Worm (Caenorhabditis elegans) whole organism, early embryonic: ENCODE results near the gene pqn-22.

ENCODE experiments used
- B0310.2 ChIP-seq: sonication (generic microtip); optimal IDR thresholded peaks from 2 replicates; lab custom pipeline; 2016; ENCODE audit warnings: mild to moderate bottlenecking, missing genetic modification characterization, missing compliant biosample characterization
- F13C5.2 ChIP-seq: sonication (generic microtip); optimal IDR thresholded peaks from 2 replicates; lab custom pipeline; 2017; ENCODE audit warnings: mild to moderate bottlenecking, missing genetic modification characterization, inconsistent platforms, missing compliant biosample characterization
- aly-1 ChIP-seq: sonication (generic microtip); optimal IDR thresholded peaks from 2 replicates; lab custom pipeline; 2016; ENCODE audit warnings: missing genetic modification characterization, missing compliant biosample characterization
- ama-1 ChIP-seq: fragments of 150-350 bp; optimal IDR thresholded peaks from 2 replicates; lab custom pipeline; 2014
- ceh-13 ChIP-seq: fragments of 200-800 bp; sonication (Bioruptor generic); optimal IDR thresholded peaks from 2 replicates; lab custom pipeline; 2018; ENCODE audit warnings: mild to moderate bottlenecking, missing genetic modification characterization, missing compliant biosample characterization
- ceh-36 ChIP-seq: sonication (generic microtip); optimal IDR thresholded peaks from 2 replicates; lab custom pipeline; 2016; ENCODE audit warnings: missing genetic modification characterization, inconsistent platforms, missing compliant biosample characterization
- ets-7 ChIP-seq: sonication (generic microtip); optimal IDR thresholded peaks from 2 replicates; lab custom pipeline; 2016; ENCODE audit warnings: missing genotype, missing genetic modification characterization, missing compliant biosample characterization
- flt-1 ChIP-seq: fragments of 200-800 bp; sonication (Bioruptor generic); IDR thresholded peaks from 2 replicates; pipeline ENCODE4 v1.3.6; 2022; ENCODE audit warnings: missing genetic modification characterization, missing compliant biosample characterization
- hmbx-1 ChIP-seq: sonication (generic microtip); optimal IDR thresholded peaks from 2 replicates; lab custom pipeline; 2016; ENCODE audit warnings: mild to moderate bottlenecking, missing genetic modification characterization, missing compliant biosample characterization
- hmg-4 ChIP-seq: fragments of 200-800 bp; sonication (Bioruptor generic); optimal IDR thresholded peaks from 2 replicates; lab custom pipeline; 2018; ENCODE audit warnings: mild to moderate bottlenecking, missing genetic modification characterization, missing compliant biosample characterization
- hnd-1 ChIP-seq: sonication (generic microtip); optimal IDR thresholded peaks from 2 replicates; lab custom pipeline; 2016; ENCODE audit warnings: missing genetic modification characterization, missing compliant biosample characterization
- pes-1 ChIP-seq: fragments of 200-800 bp; sonication (Bioruptor generic); IDR thresholded peaks from 2 replicates; pipeline ENCODE4 v1.3.6; 2022; ENCODE audit warnings: missing genetic modification reagents, missing genetic modification characterization, missing compliant biosample characterization
- scrt-1 ChIP-seq: fragments of 200-800 bp; sonication (Bioruptor generic); IDR thresholded peaks from 2 replicates; pipeline ENCODE4 v1.3.6; 2022; ENCODE audit warnings: missing genetic modification characterization, missing compliant biosample characterization
- sea-1 ChIP-seq: fragments of 200-800 bp; sonication (Bioruptor generic); conservative IDR thresholded peaks from 2 replicates; pipeline ENCODE4 v1.3.6; 2022; ENCODE audit warnings: missing genetic modification characterization, missing compliant biosample characterization
- tbx-11 ChIP-seq: fragments of 200-800 bp; sonication (Bioruptor generic); IDR thresholded peaks from 2 replicates; pipeline ENCODE4 v1.3.6; 2022; ENCODE audit warnings: missing genetic modification characterization, missing compliant biosample characterization
- tbx-37 ChIP-seq: fragments of 200-800 bp; sonication (Bioruptor generic); conservative IDR thresholded peaks from 2 replicates; pipeline ENCODE4 v1.3.6; 2022; ENCODE audit warnings: missing genetic modification reagents, missing genetic modification characterization, missing compliant biosample characterization
- tra-4 ChIP-seq: sonication (generic microtip); optimal IDR thresholded peaks from 2 replicates; lab custom pipeline; 2017; ENCODE audit warnings: missing genetic modification characterization, missing compliant biosample characterization

The pqn-22 gene

ce11 chrIV:6047164-6047727 is 13.8 kb upstream of the pqn-22 start:
- TF ChIP-seq tra-4 (tag; lab: Kevin White, UChicago) (no peak), hmbx-1 (tag; lab: Kevin White, UChicago) (no peak), ceh-13 (no peak), tbx-11 (GFP tag; lab: Robert Waterston, UW) (no peak), F13C5.2 (tag; lab: Kevin White, UChicago) (no peak), hmg-4 (GFP tag; lab: Kevin White, UChicago) (no peak)

ce11 chrIV:6040676-6041075 is 7.2 kb upstream of the pqn-22 start, which contains the start of gene kcc-2:
kcc-2 (plus strand) TSS chrIV:6040976.
- no peak for TF ChIP-seq tbx-11 (GFP tag; lab: Robert Waterston, UW)
- TF ChIP-seq pes-1 (GFP tag; lab: Robert Waterston, UW), result no peak
- TF ChIP-seq hmbx-1 (tag; lab: Kevin White, UChicago), result no peak
- TF ChIP-seq aly-1, result no peak
- no peak for TF ChIP-seq ets-7 (tag; lab: Kevin White, UChicago)
- no peak for TF ChIP-seq hnd-1 (tag; lab: Kevin White, UChicago)
- no peak for TF ChIP-seq flt-1 (GFP tag; lab: Robert Waterston, UW)
- TF ChIP-seq tbx-37, result no peak
- no peak for TF ChIP-seq tra-4 (tag; lab: Kevin White, UChicago)
- no peak for TF ChIP-seq B0310.2
- TF ChIP-seq ceh-13, result no peak
- TF ChIP-seq scrt-1, result no peak
- no peak for TF ChIP-seq ceh-36
- TF ChIP-seq sea-1 (GFP tag; lab: Robert Waterston, UW), result no peak
- no peak for TF ChIP-seq ama-1 (lab: Kevin White, UChicago)
- TF ChIP-seq hmg-4 (GFP tag; lab: Kevin White, UChicago), result no peak
- no peak for TF ChIP-seq F13C5.2 (tag; lab: Kevin White, UChicago)

- TF ChIP-seq tra-4 (tag; lab: Kevin White, UChicago) (no peak), hnd-1 (tag; lab: Kevin White, UChicago) (no peak), B0310.2 (no peak), sea-1 (GFP tag; lab: Robert Waterston, UW) (no peak), ets-7 (tag; lab: Kevin White, UChicago) (no peak), hmbx-1 (tag; lab: Kevin White, UChicago) (no peak), flt-1 (GFP tag; lab: Robert Waterston, UW) (no peak), tbx-11 (GFP tag; lab: Robert Waterston, UW) (no peak), F13C5.2 (tag; lab: Kevin White, UChicago) (no peak), ama-1 (lab: Kevin White, UChicago) (no peak), tbx-37 (no peak), ceh-36 (no peak), ceh-13 (no peak), hmg-4 (GFP tag; lab: Kevin White, UChicago) (no peak), aly-1 (no peak), scrt-1 (no peak)
Observed at ce11 chrIV:6035113-6035512, 1.7 kb upstream of the pqn-22 start.

ce11 chrIV:6032413-6032812 is 1.0 kb downstream of the pqn-22 start:
- TF ChIP-seq ceh-13 (no peak), tbx-11 (GFP tag; lab: Robert Waterston, UW) (no peak), ceh-36 (no peak), hmbx-1 (tag; lab: Kevin White, UChicago) (no peak), ets-7 (tag; lab: Kevin White, UChicago) (no peak), ama-1 (lab: Kevin White, UChicago) (no peak), tbx-37 (no peak), flt-1 (GFP tag; lab: Robert Waterston, UW) (no peak), tra-4 (tag; lab: Kevin White, UChicago) (no peak), hnd-1 (tag; lab: Kevin White, UChicago) (no peak), aly-1 (no peak), hmg-4 (GFP tag; lab: Kevin White, UChicago) (no peak), pes-1 (GFP tag; lab: Robert Waterston, UW) (no peak), B0310.2 (no peak), sea-1 (GFP tag; lab: Robert Waterston, UW) (no peak), scrt-1 (no peak), F13C5.2 (tag; lab: Kevin White, UChicago) (no peak)

- TF ChIP-seq pes-1 (GFP tag; lab: Robert Waterston, UW) (no peak), tbx-37 (no peak), scrt-1 (no peak), aly-1 (no peak), F13C5.2 (tag; lab: Kevin White, UChicago) (no peak), ets-7 (tag; lab: Kevin White, UChicago) (no peak), hmbx-1 (tag; lab: Kevin White, UChicago) (no peak), hmg-4 (GFP tag; lab: Kevin White, UChicago) (no peak), ceh-13 (no peak), tbx-11 (GFP tag; lab: Robert Waterston, UW) (no peak), flt-1 (GFP tag; lab: Robert Waterston, UW) (no peak), B0310.2 (no peak), ceh-36 (no peak)
Observed at ce11 chrIV:6017664-6018063, 15.8 kb downstream of the pqn-22 start, which contains the start of gene C46G7.1. C46G7.1 (plus strand) TSS chrIV:6018003.

ce11 chrIV:6014895-6015294 is 18.5 kb downstream of the pqn-22 start, which contains the start of gene C46G7.2:
C46G7.2 (plus strand) TSS chrIV:6015195.
- TF ChIP-seq pes-1 (GFP tag; lab: Robert Waterston, UW) (no peak), tra-4 (tag; lab: Kevin White, UChicago) (no peak), tbx-11 (GFP tag; lab: Robert Waterston, UW) (no peak), hmg-4 (GFP tag; lab: Kevin White, UChicago) (no peak), ceh-13 (no peak)

ce11 chrIV:6013853-6014252 is 19.6 kb downstream of the pqn-22 start:
- TF ChIP-seq tra-4 (tag; lab: Kevin White, UChicago) (no peak), F13C5.2 (tag; lab: Kevin White, UChicago) (no peak), sea-1 (GFP tag; lab: Robert Waterston, UW) (no peak), pes-1 (GFP tag; lab: Robert Waterston, UW) (no peak), ceh-36 (no peak), hnd-1 (tag; lab: Kevin White, UChicago) (no peak), tbx-37 (no peak), scrt-1 (no peak), tbx-11 (GFP tag; lab: Robert Waterston, UW) (no peak)
